Worm (Caenorhabditis elegans) whole organism, late embryonic: ENCODE measurements around the gene mdt-29.

ENCODE experiments used
- C08G9.2 ChIP-seq: sonication (generic microtip); optimal IDR thresholded peaks from 2 replicates; lab custom pipeline; 2016; ENCODE audit warnings: mild to moderate bottlenecking, missing genetic modification characterization, moderate library complexity, missing compliant biosample characterization
- C38D4.7 ChIP-seq: fragments of 200-800 bp; sonication (Bioruptor generic); optimal IDR thresholded peaks from 2 replicates; lab custom pipeline; 2018; ENCODE audit warnings: mild to moderate bottlenecking, missing genetic modification characterization, moderate library complexity, missing compliant biosample characterization
- F13H6.1 ChIP-seq: sonication (generic microtip); optimal IDR thresholded peaks from 2 replicates; lab custom pipeline; 2016; ENCODE audit warnings: missing genetic modification characterization, missing compliant biosample characterization
- K02D7.2 ChIP-seq: sonication (generic microtip); optimal IDR thresholded peaks from 2 replicates; lab custom pipeline; 2017; ENCODE audit warnings: mild to moderate bottlenecking, missing genetic modification characterization, missing compliant biosample characterization
- T23F11.4 ChIP-seq: fragments of 200-800 bp; sonication (Bioruptor generic); optimal IDR thresholded peaks from 2 replicates; lab custom pipeline; 2018; ENCODE audit warnings: mild to moderate bottlenecking, missing genetic modification characterization, missing compliant biosample characterization
- Y22D7AL.16 ChIP-seq: sonication (generic microtip); optimal IDR thresholded peaks from 2 replicates; lab custom pipeline; 2016; ENCODE audit warnings: missing genetic modification characterization, missing compliant biosample characterization
- ahr-1 ChIP-seq: sonication (generic microtip); optimal IDR thresholded peaks from 2 replicates; lab custom pipeline; 2016; ENCODE audit warnings: missing genetic modification characterization, missing compliant biosample characterization
- ama-1 ChIP-seq: fragments of 150-350 bp; optimal IDR thresholded peaks from 2 replicates; lab custom pipeline; 2014
- ceh-2 ChIP-seq: sonication (generic microtip); optimal IDR thresholded peaks from 2 replicates; lab custom pipeline; 2016; ENCODE audit warnings: missing genotype, missing genetic modification characterization, missing compliant biosample characterization
- ceh-30 ChIP-seq: fragments of 150-350 bp; optimal IDR thresholded peaks from 2 replicates; lab custom pipeline; 2014; ENCODE audit warnings: missing biosample characterization, missing genetic modification characterization
- ceh-31 ChIP-seq: sonication (generic microtip); optimal IDR thresholded peaks from 2 replicates; lab custom pipeline; 2016; ENCODE audit warnings: missing genetic modification characterization, missing compliant biosample characterization
- ceh-45 ChIP-seq: fragments of 200-800 bp; sonication (Bioruptor generic); IDR thresholded peaks from 2 replicates; pipeline ENCODE4 v1.3.6; 2022; ENCODE audit warnings: missing genetic modification reagents, missing genetic modification characterization, missing compliant biosample characterization
- ceh-6 ChIP-seq: fragments of 200-800 bp; sonication (Bioruptor generic); optimal IDR thresholded peaks from 2 replicates; lab custom pipeline; 2018; ENCODE audit warnings: mild to moderate bottlenecking, missing genetic modification characterization, missing compliant biosample characterization
- elt-2 ChIP-seq: sonication (generic microtip); optimal IDR thresholded peaks from 2 replicates; lab custom pipeline; 2016; ENCODE audit warnings: missing genetic modification reagents, missing genetic modification characterization, missing compliant biosample characterization
- ets-4 ChIP-seq: sonication (generic microtip); optimal IDR thresholded peaks from 2 replicates; lab custom pipeline; 2016; ENCODE audit warnings: missing genetic modification characterization, missing compliant biosample characterization
- hlh-13 ChIP-seq: fragments of 200-800 bp; sonication (Bioruptor generic); optimal IDR thresholded peaks from 2 replicates; lab custom pipeline; 2018; ENCODE audit warnings: mild to moderate bottlenecking, missing genetic modification characterization, missing compliant biosample characterization
- hlh-30 ChIP-seq: sonication (generic microtip); optimal IDR thresholded peaks from 2 replicates; lab custom pipeline; 2017; ENCODE audit warnings: antibody characterized with exemption, missing genetic modification characterization, missing compliant biosample characterization; ENCODE audit not compliant: insufficient read depth
- hlh-6 ChIP-seq: sonication (generic microtip); optimal IDR thresholded peaks from 2 replicates; lab custom pipeline; 2016; ENCODE audit warnings: missing genotype, missing genetic modification characterization, missing compliant biosample characterization
- hlh-8 ChIP-seq: sonication (generic microtip); optimal IDR thresholded peaks from 2 replicates; lab custom pipeline; 2016; ENCODE audit warnings: missing genotype, missing genetic modification characterization, missing compliant biosample characterization
- nhr-11 ChIP-seq: fragments of 150-350 bp; optimal IDR thresholded peaks from 2 replicates; lab custom pipeline; 2014; ENCODE audit warnings: missing biosample characterization, missing genetic modification characterization
- nhr-232 ChIP-seq: sonication (generic microtip); optimal IDR thresholded peaks from 2 replicates; lab custom pipeline; 2016; ENCODE audit warnings: missing genetic modification characterization, missing compliant biosample characterization
- odd-2 ChIP-seq: sonication (generic microtip); optimal IDR thresholded peaks from 2 replicates; lab custom pipeline; 2017; ENCODE audit warnings: antibody characterized with exemption, mild to moderate bottlenecking, missing genetic modification characterization, missing compliant biosample characterization
- pha-2 ChIP-seq: sonication (generic microtip); optimal IDR thresholded peaks from 2 replicates; lab custom pipeline; 2017; ENCODE audit warnings: mild to moderate bottlenecking, missing genetic modification characterization, missing compliant biosample characterization
- pros-1 ChIP-seq: fragments of 150-350 bp; optimal IDR thresholded peaks from 2 replicates; lab custom pipeline; 2014; ENCODE audit warnings: missing biosample characterization, missing genetic modification reagents, missing genetic modification characterization
- ref-2 ChIP-seq: sonication (generic microtip); optimal IDR thresholded peaks from 2 replicates; lab custom pipeline; 2016; ENCODE audit warnings: missing genetic modification characterization, missing compliant biosample characterization
- sdc-2 ChIP-seq: sonication (generic microtip); optimal IDR thresholded peaks from 2 replicates; lab custom pipeline; 2016; ENCODE audit warnings: missing genotype, missing genetic modification characterization, missing compliant biosample characterization
- syd-9 ChIP-seq: sonication (generic microtip); optimal IDR thresholded peaks from 2 replicates; lab custom pipeline; 2016; ENCODE audit warnings: mild to moderate bottlenecking, missing genetic modification characterization, moderate library complexity, missing compliant biosample characterization
- tbx-2 ChIP-seq: sonication (generic microtip); optimal IDR thresholded peaks from 2 replicates; lab custom pipeline; 2016; ENCODE audit warnings: missing genetic modification characterization, missing compliant biosample characterization
- unc-42 ChIP-seq: sonication (generic microtip); optimal IDR thresholded peaks from 2 replicates; lab custom pipeline; 2016; ENCODE audit warnings: missing genotype, missing genetic modification characterization, missing compliant biosample characterization
- unc-55 ChIP-seq: sonication (generic microtip); optimal IDR thresholded peaks from 2 replicates; lab custom pipeline; 2017; ENCODE audit warnings: missing biosample characterization, missing genetic modification reagents, missing genetic modification characterization
- unc-86 ChIP-seq: sonication (generic microtip); optimal IDR thresholded peaks from 2 replicates; lab custom pipeline; 2016; ENCODE audit warnings: missing genetic modification characterization, missing compliant biosample characterization
- ztf-16 ChIP-seq: sonication (generic microtip); optimal IDR thresholded peaks from 2 replicates; lab custom pipeline; 2017; ENCODE audit warnings: missing genetic modification characterization, missing compliant biosample characterization

Gene mdt-29

DNA sequence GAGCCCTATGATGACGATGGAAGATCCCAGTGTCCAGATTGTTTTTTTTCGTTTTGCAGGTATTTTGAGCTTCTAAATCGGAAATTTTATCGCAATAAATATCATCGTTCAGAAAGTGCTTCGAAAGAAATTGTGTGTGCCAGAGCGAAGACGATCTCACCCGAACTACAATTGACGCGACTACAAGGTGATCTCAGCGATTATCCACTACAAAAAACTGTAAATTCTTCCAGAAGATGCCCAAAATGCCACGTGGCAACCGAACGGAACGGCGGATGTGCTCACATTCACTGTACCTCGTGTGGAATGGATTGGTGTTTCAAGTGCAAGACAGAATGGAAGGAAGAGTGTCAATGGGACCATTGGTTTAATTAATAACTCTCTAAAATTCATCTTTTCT is at the start of gene mdt-29:
TSS of gene mdt-29 (plus strand) at position 301 of the 400 bp plus-strand sequence.
- TF ChIP-seq odd-2 (tag; lab: Kevin White, UChicago) (no peak), F13H6.1 (tag; lab: Kevin White, UChicago) (no peak), sdc-2 (tag; lab: Kevin White, UChicago) (no peak), C08G9.2 (no peak), ceh-45 (GFP tag; lab: Robert Waterston, UW) (no peak)
- TF ChIP-seq, all 69 proteins: peak for 0

DNA sequence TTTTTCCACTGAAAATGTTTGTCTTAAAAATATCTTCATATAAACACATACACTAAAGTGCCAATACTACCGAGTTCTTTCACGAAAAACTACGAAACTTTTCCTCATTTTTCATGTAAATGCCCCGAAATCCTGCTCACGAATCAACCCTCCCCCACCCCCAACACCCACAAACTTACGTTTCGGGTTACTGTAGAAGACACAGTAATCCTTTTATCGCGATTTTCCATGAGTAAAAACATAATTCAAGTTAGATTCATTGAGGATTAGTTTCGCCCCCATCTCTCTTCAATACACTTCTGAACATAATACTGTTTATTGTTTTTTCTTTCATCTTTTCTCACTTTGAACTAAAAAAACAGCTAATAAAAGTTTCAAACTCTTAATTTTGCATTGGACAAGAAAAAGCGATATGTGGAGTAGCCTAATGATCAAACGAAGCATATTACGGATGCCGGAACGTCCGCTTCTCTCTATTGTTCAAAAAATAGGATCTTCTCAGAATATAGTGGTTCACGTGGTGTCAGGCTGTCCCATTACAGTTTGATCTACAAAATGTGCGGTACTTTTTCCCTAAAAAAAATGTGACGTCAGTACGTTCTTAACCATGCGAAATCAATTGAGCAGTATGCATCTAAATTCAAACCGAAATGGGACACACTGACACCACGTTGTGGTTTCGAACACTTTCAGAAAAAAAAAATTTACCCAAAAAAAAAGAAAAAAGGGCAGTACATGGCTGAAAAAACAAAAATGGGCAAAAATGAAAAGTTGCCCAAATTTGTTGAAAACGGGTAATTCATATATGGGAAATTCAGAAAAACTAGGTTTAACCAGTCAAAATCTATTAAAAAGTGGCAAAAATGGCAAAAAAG is 48.7 kb upstream of the mdt-29 start:
- no peak for TF ChIP-seq ama-1 (lab: Kevin White, UChicago)
- TF ChIP-seq pha-2 (tag; lab: Kevin White, UChicago): peak; percentile 2

DNA sequence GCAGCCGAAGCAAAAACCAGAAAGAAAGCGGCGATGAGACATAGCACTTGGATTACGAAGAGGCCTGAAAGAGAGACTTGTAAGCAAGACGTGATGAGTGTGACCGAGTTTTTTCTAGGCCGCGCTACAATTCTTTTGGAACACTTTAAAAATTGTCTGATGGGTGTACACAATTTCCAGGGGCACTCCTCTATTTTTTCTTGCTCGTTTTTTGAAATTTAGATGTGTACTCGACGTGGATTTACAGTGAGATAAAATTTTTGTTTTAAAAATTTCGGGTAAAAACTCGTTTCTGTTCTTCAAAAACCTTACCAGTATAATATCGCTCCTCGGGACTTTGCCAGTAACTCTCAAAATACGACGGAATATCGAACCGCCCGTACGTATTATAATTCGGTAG is 43.2 kb upstream of the mdt-29 start:
- no peak for TF ChIP-seq ztf-16 (tag; lab: Kevin White, UChicago)
- TF ChIP-seq ceh-2: no peak
- TF ChIP-seq nhr-11 (tag; lab: Kevin White, UChicago): no peak
- TF ChIP-seq hlh-30 (tag; lab: Kevin White, UChicago): no peak
- TF ChIP-seq odd-2 (tag; lab: Kevin White, UChicago): no peak
- TF ChIP-seq unc-42: no peak
- TF ChIP-seq Y22D7AL.16 (tag; lab: Kevin White, UChicago): no peak
- TF ChIP-seq pros-1: no peak
- TF ChIP-seq ref-2 (tag; lab: Kevin White, UChicago): no peak
- no peak for TF ChIP-seq ets-4 (tag; lab: Kevin White, UChicago)
- no peak for TF ChIP-seq syd-9 (tag; lab: Kevin White, UChicago)
- no peak for TF ChIP-seq ceh-31 (tag; lab: Kevin White, UChicago)

- TF ChIP-seq ahr-1 (tag; lab: Kevin White, UChicago): no peak
- no peak for TF ChIP-seq hlh-13 (GFP tag; lab: Kevin White, UChicago)
- TF ChIP-seq ceh-31 (tag; lab: Kevin White, UChicago): no peak
- no peak for TF ChIP-seq T23F11.4 (GFP tag; lab: Kevin White, UChicago)
- TF ChIP-seq unc-55 (GFP tag; lab: Kevin White, UChicago): no peak
- TF ChIP-seq hlh-6 (tag; lab: Kevin White, UChicago): no peak
- no peak for TF ChIP-seq tbx-2 (tag; lab: Kevin White, UChicago)
- TF ChIP-seq nhr-232: no peak
- TF ChIP-seq K02D7.2: no peak
- TF ChIP-seq C38D4.7 (GFP tag; lab: Kevin White, UChicago): no peak
- TF ChIP-seq hlh-8 (tag; lab: Kevin White, UChicago): no peak
- TF ChIP-seq ceh-30 (tag; lab: Kevin White, UChicago): no peak
These were observed 41.4 kb upstream of the mdt-29 start, which contains the start of gene W06F12.2 for ce11 chrIII:13731589-13731988. Gene W06F12.2 (minus strand): TSS chrIII:13731689.

ce11 chrIII:13732665-13733064 is 40.3 kb upstream of the mdt-29 start:
- no peak for TF ChIP-seq unc-86 (tag; lab: Kevin White, UChicago)
- TF ChIP-seq ceh-2: no peak
- no peak for TF ChIP-seq ceh-6 (GFP tag; lab: Kevin White, UChicago)
- TF ChIP-seq nhr-11 (tag; lab: Kevin White, UChicago): no peak
- TF ChIP-seq ref-2 (tag; lab: Kevin White, UChicago): no peak
- TF ChIP-seq, all 69 proteins: peak for 0

- TF ChIP-seq elt-2: peak; percentile 79
- no peak for TF ChIP-seq T23F11.4 (GFP tag; lab: Kevin White, UChicago)
These were observed 39.1 kb upstream of the mdt-29 start for ce11 chrIII:13733833-13734232.
